Fruit fly (Drosophila melanogaster) whole organism, embryonic: ENCODE data around the gene Fnta.

ENCODE experiments used
- Adf1 ChIP-seq: fragments of 200-800 bp; sonication (Bioruptor generic); IDR thresholded peaks from 2 replicates; pipeline ENCODE4 v1.3.6; 2022; ENCODE audit warnings: missing biosample characterization, missing genetic modification characterization
- B-H1 ChIP-seq: fragments of 200-800 bp; sonication (Bioruptor generic); IDR thresholded peaks from 3 replicates; pipeline ENCODE4 v1.3.6; 2022; ENCODE audit warnings: missing biosample characterization, missing genetic modification characterization
- CG10543 ChIP-seq: fragments of 200-800 bp; sonication (Bioruptor generic); optimal IDR thresholded peaks from 3 replicates; lab custom pipeline; 2017; ENCODE audit warnings: missing biosample characterization, mild to moderate bottlenecking, missing genetic modification characterization, moderate library complexity
- CG11560 ChIP-seq: fragments of 200-800 bp; sonication (Bioruptor generic); IDR thresholded peaks from 3 replicates; pipeline ENCODE4 v1.3.6; 2022; ENCODE audit warnings: missing biosample characterization, missing genetic modification characterization
- CG12659 ChIP-seq: fragments of 200-800 bp; sonication (Bioruptor generic); optimal IDR thresholded peaks from 3 replicates; lab custom pipeline; 2017; ENCODE audit warnings: mild to moderate bottlenecking, missing biosample characterization, missing genetic modification reagents, missing genetic modification characterization
- CG15073 ChIP-seq: fragments of 200-800 bp; sonication (Bioruptor generic); optimal IDR thresholded peaks from 2 replicates; lab custom pipeline; 2016; ENCODE audit warnings: missing biosample characterization, missing genetic modification characterization
- CG15696 ChIP-seq: fragments of 200-800 bp; sonication (Bioruptor generic); optimal IDR thresholded peaks from 2 replicates; lab custom pipeline; 2019; ENCODE audit warnings: missing biosample characterization, mild to moderate bottlenecking, missing genetic modification characterization, moderate library complexity
- CG16813 ChIP-seq: fragments of 200-800 bp; sonication (Bioruptor generic); IDR thresholded peaks from 3 replicates; pipeline ENCODE4 v1.3.6; 2022; ENCODE audit warnings: missing biosample characterization, missing genetic modification characterization; ENCODE audit not compliant: partially characterized antibody
- CG17359 ChIP-seq: fragments of 200-800 bp; sonication (Bioruptor generic); optimal IDR thresholded peaks from 3 replicates; lab custom pipeline; 2018; ENCODE audit warnings: missing biosample characterization, mild to moderate bottlenecking, missing genetic modification characterization, moderate library complexity
- CG17568 ChIP-seq: fragments of 200-800 bp; sonication (Bioruptor generic); optimal IDR thresholded peaks from 2 replicates; lab custom pipeline; 2018; ENCODE audit warnings: missing biosample characterization, mild to moderate bottlenecking, missing genetic modification characterization, moderate library complexity
- CG17912 ChIP-seq: fragments of 200-800 bp; sonication (Bioruptor generic); optimal IDR thresholded peaks from 2 replicates; lab custom pipeline; 2018; ENCODE audit warnings: missing biosample characterization, mild to moderate bottlenecking, missing genetic modification characterization
- CG2199 ChIP-seq: fragments of 200-800 bp; sonication (Bioruptor generic); IDR thresholded peaks from 3 replicates; pipeline ENCODE4 v1.3.6; 2022; ENCODE audit warnings: missing biosample characterization, missing genetic modification characterization
- CG2712 ChIP-seq: fragments of 200-800 bp; optimal IDR thresholded peaks from 3 replicates; lab custom pipeline; 2019; ENCODE audit warnings: missing biosample characterization, mild to moderate bottlenecking, missing genetic modification characterization, moderate library complexity
- CG31224 ChIP-seq: fragments of 200-800 bp; sonication (Bioruptor generic); IDR thresholded peaks from 2 replicates; pipeline ENCODE4 v1.3.6; 2022; ENCODE audit warnings: missing biosample characterization, missing genetic modification characterization
- CG34224 ChIP-seq: fragments of 200-800 bp; sonication (Bioruptor generic); IDR thresholded peaks from 3 replicates; pipeline ENCODE4 v1.3.6; 2022; ENCODE audit warnings: missing biosample characterization, missing genetic modification characterization; ENCODE audit not compliant: partially characterized antibody
- CG4617 ChIP-seq: fragments of 200-800 bp; sonication (Bioruptor generic); optimal IDR thresholded peaks from 3 replicates; lab custom pipeline; 2016; ENCODE audit warnings: missing biosample characterization, missing genetic modification characterization, borderline replicate concordance
- CG4854 ChIP-seq: fragments of 200-800 bp; sonication (Bioruptor generic); optimal IDR thresholded peaks from 2 replicates; lab custom pipeline; 2016; ENCODE audit warnings: missing biosample characterization, missing genetic modification characterization, inconsistent platforms
- CG5180 ChIP-seq: fragments of 200-800 bp; sonication (Bioruptor generic); optimal IDR thresholded peaks from 3 replicates; lab custom pipeline; 2017; ENCODE audit warnings: missing biosample characterization, missing genetic modification characterization, mild to moderate bottlenecking, moderate library complexity, missing genetic modification reagents
- CG6654 ChIP-seq: fragments of 200-800 bp; sonication (Bioruptor generic); optimal IDR thresholded peaks from 2 replicates; lab custom pipeline; 2017; ENCODE audit warnings: missing biosample characterization, mild to moderate bottlenecking, missing genetic modification characterization
- CG7745 ChIP-seq: fragments of 200-800 bp; sonication (Bioruptor generic); optimal IDR thresholded peaks from 2 replicates; lab custom pipeline; 2018; ENCODE audit warnings: missing biosample characterization, mild to moderate bottlenecking, missing genetic modification characterization, moderate library complexity
- CTCF ChIP-seq: fragments of 200-800 bp; sonication (Bioruptor generic); optimal IDR thresholded peaks from 2 replicates; lab custom pipeline; 2017; ENCODE audit warnings: missing biosample characterization, mild to moderate bottlenecking, missing genetic modification characterization, moderate library complexity
- CrebB ChIP-seq: fragments of 200-800 bp; sonication (Bioruptor generic); optimal IDR thresholded peaks from 3 replicates; lab custom pipeline; 2018; ENCODE audit warnings: missing biosample characterization, mild to moderate bottlenecking, missing genetic modification characterization
- Dp ChIP-seq: fragments of 200-800 bp; sonication (Bioruptor generic); optimal IDR thresholded peaks from 2 replicates; lab custom pipeline; 2018; ENCODE audit warnings: missing biosample characterization, mild to moderate bottlenecking, missing genetic modification characterization, moderate library complexity
- HmgD ChIP-seq: fragments of 200-800 bp; sonication (Bioruptor generic); optimal IDR thresholded peaks from 3 replicates; lab custom pipeline; 2016; ENCODE audit warnings: missing biosample characterization, missing genetic modification characterization
- Hmx ChIP-seq: fragments of 200-800 bp; sonication (Bioruptor generic); optimal IDR thresholded peaks from 2 replicates; lab custom pipeline; 2016; ENCODE audit warnings: missing biosample characterization, missing genetic modification characterization
- Hr3 ChIP-seq: fragments of 200-800 bp; sonication (Bioruptor generic); optimal IDR thresholded peaks from 3 replicates; lab custom pipeline; 2016; ENCODE audit warnings: missing biosample characterization, missing genetic modification characterization
- Mes4 ChIP-seq: fragments of 200-800 bp; sonication (Bioruptor generic); optimal IDR thresholded peaks from 2 replicates; lab custom pipeline; 2016; ENCODE audit warnings: missing biosample characterization, missing genetic modification characterization
- Myb ChIP-seq: fragments of 200-800 bp; sonication (Bioruptor generic); optimal IDR thresholded peaks from 2 replicates; lab custom pipeline; 2016; ENCODE audit warnings: missing biosample characterization, missing genetic modification characterization
- Sox100B ChIP-seq: fragments of 200-800 bp; sonication (Bioruptor generic); optimal IDR thresholded peaks from 3 replicates; lab custom pipeline; 2018; ENCODE audit warnings: missing biosample characterization, mild to moderate bottlenecking, missing genetic modification characterization
- Sry-δ ChIP-seq: fragments of 200-800 bp; sonication (Bioruptor generic); optimal IDR thresholded peaks from 2 replicates; lab custom pipeline; 2016; ENCODE audit warnings: missing biosample characterization, missing genetic modification characterization
- Taf1 ChIP-seq: fragments of 200-800 bp; sonication (Bioruptor generic); IDR thresholded peaks from 2 replicates; pipeline ENCODE4 v1.3.6; 2022; ENCODE audit warnings: missing biosample characterization, missing genetic modification characterization
- Xbp1 ChIP-seq: fragments of 200-800 bp; sonication (Bioruptor generic); optimal IDR thresholded peaks from 3 replicates; lab custom pipeline; 2016; ENCODE audit warnings: missing biosample characterization, mild to moderate bottlenecking, missing genetic modification characterization
- ac ChIP-seq: fragments of 200-800 bp; sonication (Bioruptor generic); optimal IDR thresholded peaks from 3 replicates; lab custom pipeline; 2017; ENCODE audit warnings: missing biosample characterization, mild to moderate bottlenecking, missing genetic modification characterization
- aop ChIP-seq: fragments of 200-800 bp; sonication (Bioruptor generic); IDR thresholded peaks from 2 replicates; pipeline ENCODE4 v1.3.6; 2022; ENCODE audit warnings: missing biosample characterization, missing genetic modification characterization
- ase ChIP-seq: fragments of 200-800 bp; sonication (Bioruptor generic); IDR thresholded peaks from 3 replicates; pipeline ENCODE4 v1.3.6; 2022; ENCODE audit warnings: missing biosample characterization, missing genetic modification characterization
- bcd ChIP-seq: fragments of 200-800 bp; sonication (Bioruptor generic); optimal IDR thresholded peaks from 2 replicates; lab custom pipeline; 2017; ENCODE audit warnings: missing biosample characterization, mild to moderate bottlenecking, missing genetic modification characterization
- btn ChIP-seq: fragments of 200-800 bp; sonication (Bioruptor generic); optimal IDR thresholded peaks from 2 replicates; lab custom pipeline; 2016; ENCODE audit warnings: missing biosample characterization, missing genetic modification characterization
- chinmo ChIP-seq: fragments of 200-800 bp; sonication (Bioruptor generic); IDR thresholded peaks from 4 replicates; pipeline ENCODE4 v1.3.6; 2022; ENCODE audit warnings: missing biosample characterization, missing genetic modification characterization; ENCODE audit not compliant: partially characterized antibody
- chm ChIP-seq: fragments of 200-800 bp; sonication (Bioruptor generic); IDR thresholded peaks from 2 replicates; pipeline ENCODE4 v1.3.6; 2022; ENCODE audit warnings: missing biosample characterization, missing genetic modification characterization
- crol ChIP-seq: fragments of 200-800 bp; sonication (Bioruptor generic); IDR thresholded peaks from 2 replicates; pipeline ENCODE4 v1.3.6; 2022; ENCODE audit warnings: missing biosample characterization, missing genetic modification characterization
- ems ChIP-seq: fragments of 200-800 bp; sonication (Bioruptor generic); optimal IDR thresholded peaks from 3 replicates; lab custom pipeline; 2016; ENCODE audit warnings: missing biosample characterization, missing genetic modification characterization
- eve ChIP-seq, 2 experiments: fragments of >200 bp; optimal IDR thresholded peaks; 2 replicates each; lab custom pipeline; 2017; ENCODE audit warnings: missing biosample characterization in 2 of 2, missing genetic modification characterization in 2 of 2
- eyg ChIP-seq: fragments of 200-800 bp; sonication (Bioruptor generic); optimal IDR thresholded peaks from 3 replicates; lab custom pipeline; 2016; ENCODE audit warnings: missing biosample characterization, missing genetic modification characterization
- ftz-f1 ChIP-seq: fragments of 200-800 bp; sonication (Bioruptor generic); optimal IDR thresholded peaks from 2 replicates; lab custom pipeline; 2016; ENCODE audit warnings: missing biosample characterization, missing genetic modification characterization
- gsb ChIP-seq: fragments of 200-800 bp; sonication (Bioruptor generic); IDR thresholded peaks from 2 replicates; pipeline ENCODE4 v1.3.6; 2022; ENCODE audit warnings: missing biosample characterization, missing genetic modification characterization
- kay ChIP-seq: fragments of 200-800 bp; sonication (Bioruptor generic); optimal IDR thresholded peaks from 2 replicates; lab custom pipeline; 2016; ENCODE audit warnings: missing biosample characterization, missing genetic modification characterization
- shn ChIP-seq: fragments of 200-800 bp; sonication (Bioruptor generic); optimal IDR thresholded peaks from 3 replicates; lab custom pipeline; 2016; ENCODE audit warnings: missing biosample characterization, missing genetic modification characterization
- slp2 ChIP-seq: fragments of 200-800 bp; sonication (Bioruptor generic); optimal IDR thresholded peaks from 2 replicates; lab custom pipeline; 2016; ENCODE audit warnings: missing biosample characterization, missing genetic modification characterization
- sug ChIP-seq: fragments of 200-800 bp; optimal IDR thresholded peaks from 2 replicates; lab custom pipeline; 2019; ENCODE audit warnings: missing biosample characterization, mild to moderate bottlenecking, missing genetic modification characterization, moderate library complexity
- tna ChIP-seq: fragments of 200-800 bp; sonication (Bioruptor generic); IDR thresholded peaks from 2 replicates; pipeline ENCODE4 v1.3.6; 2022; ENCODE audit warnings: missing biosample characterization, missing genetic modification characterization; ENCODE audit not compliant: partially characterized antibody
- yki ChIP-seq: fragments of >200 bp; optimal IDR thresholded peaks from 3 replicates; lab custom pipeline; 2018

Fnta gene

dm6 chr2L:4793780-4794523, 36.5 kb downstream of the Fnta start, which contains the start of gene fipi:
Gene fipi, minus strand, starts transcription at chr2L:4794044.
- TF ChIP-seq eyg (GFP tag; lab: Kevin White, UChicago) = no peak
- TF ChIP-seq crol (GFP tag; lab: Robert Waterston, UW) = no peak
- no peak for TF ChIP-seq Dp (GFP tag; lab: Kevin White, UChicago)
- no peak for TF ChIP-seq gsb
- no peak for TF ChIP-seq HmgD (GFP tag; lab: Kevin White, UChicago)
- 0 out of 2 replicates have a peak, but pooled peaks have one; percentile 23 for TF ChIP-seq chm (GFP tag; lab: Robert Waterston, UW)
- TF ChIP-seq CG34224 (GFP tag; lab: Robert Waterston, UW) = 0 out of 3 replicates have a peak, but pooled peaks have one; percentile 9
- TF ChIP-seq CG17912 (GFP tag; lab: Kevin White, UChicago) = no peak
- TF ChIP-seq CrebB (tag; lab: Kevin White, UChicago) = no peak
- no peak for TF ChIP-seq CG17359
- peak; percentile 10 for TF ChIP-seq CG12659
- no peak for TF ChIP-seq CG6654
- no peak for TF ChIP-seq kay (GFP tag; lab: Kevin White, UChicago)
- peak; percentile 73 for TF ChIP-seq CTCF
- TF ChIP-seq CG15073 = no peak
- TF ChIP-seq sug (tag; lab: Kevin White, UChicago) = no peak
- peak; percentile 35 for TF ChIP-seq CG2712
- no peak for TF ChIP-seq CG11560 (tag; lab: Robert Waterston, UW)
- TF ChIP-seq CG2199 (GFP tag; lab: Robert Waterston, UW) = no peak
- no peak for TF ChIP-seq slp2
- no peak for TF ChIP-seq aop
- TF ChIP-seq shn (GFP tag; lab: Kevin White, UChicago) = no peak
- no peak for TF ChIP-seq Hr3 (GFP tag; lab: Kevin White, UChicago)
- TF ChIP-seq B-H1 (GFP tag; lab: Robert Waterston, UW) = no peak
- TF ChIP-seq eve (GFP tag; optimal IDR thresholded peaks at IDR 0.05; lab: Kevin White, UChicago) = peak in 1 of 2 experiments; percentile 82
- TF ChIP-seq tna (GFP tag; lab: Robert Waterston, UW) = no peak
- TF ChIP-seq CG10543 (GFP tag; lab: Kevin White, UChicago) = no peak
- no peak for TF ChIP-seq CG16813 (GFP tag; lab: Robert Waterston, UW)
- TF ChIP-seq ac (GFP tag; lab: Kevin White, UChicago) = no peak
- TF ChIP-seq CG4854 (GFP tag; lab: Kevin White, UChicago) = no peak
- TF ChIP-seq CG31224 (GFP tag; lab: Robert Waterston, UW) = no peak
- no peak for TF ChIP-seq ftz-f1 (GFP tag; lab: Kevin White, UChicago)
- TF ChIP-seq CG5180 (GFP tag; lab: Kevin White, UChicago) = peak; percentile 5
- no peak for TF ChIP-seq Sry-δ (GFP tag; lab: Kevin White, UChicago)
- no peak for TF ChIP-seq CG7745 (tag; lab: Kevin White, UChicago)
- no peak for TF ChIP-seq ems (GFP tag; lab: Kevin White, UChicago)
- TF ChIP-seq Hmx = no peak
- TF ChIP-seq Sox100B (GFP tag; lab: Kevin White, UChicago) = no peak
- TF ChIP-seq Xbp1 (GFP tag; lab: Kevin White, UChicago) = no peak
- no peak for TF ChIP-seq CG4617
- no peak for TF ChIP-seq Mes4 (GFP tag; lab: Kevin White, UChicago)
- no peak for TF ChIP-seq CG15696 (tag; lab: Kevin White, UChicago)
- no peak for TF ChIP-seq bcd (GFP tag; lab: Kevin White, UChicago)
- TF ChIP-seq Myb = peak; percentile 15
- no peak for TF ChIP-seq chinmo
- TF ChIP-seq CG17568 (GFP tag; lab: Kevin White, UChicago) = peak; percentile 52
- no peak for TF ChIP-seq Taf1
- no peak for TF ChIP-seq ase
- no peak for TF ChIP-seq Adf1 (GFP tag; lab: Robert Waterston, UW)
- no peak for TF ChIP-seq btn (GFP tag; lab: Kevin White, UChicago)
- TF ChIP-seq yki (lab: Kevin White, UChicago) = no peak
